Worm (Caenorhabditis elegans) whole organism, L2 larva: ENCODE results near the gene nos-2.
"Not testable (repeated sequence)": the region's sequence is repeated elsewhere in the genome, so short reads cannot be mapped to it uniquely, and the experiment has no call there.

Experiments
- R02D3.7 ChIP-seq: fragments of 150-350 bp; optimal IDR thresholded peaks from 2 replicates; lab custom pipeline; 2014; ENCODE audit warnings: missing biosample characterization, missing genetic modification characterization
- blmp-1 ChIP-seq: sonication (generic microtip); optimal IDR thresholded peaks from 2 replicates; lab custom pipeline; 2017; ENCODE audit warnings: missing genetic modification characterization, mild to moderate bottlenecking, missing compliant biosample characterization, antibody characterized with exemption, moderate library complexity; ENCODE audit not compliant: insufficient read depth
- ceh-16 ChIP-seq: fragments of 150-350 bp; optimal IDR thresholded peaks from 2 replicates; lab custom pipeline; 2014; ENCODE audit warnings: missing biosample characterization, missing genetic modification characterization
- dmd-4 ChIP-seq: sonication (generic microtip); optimal IDR thresholded peaks from 2 replicates; lab custom pipeline; 2017; ENCODE audit warnings: missing biosample characterization, missing genetic modification characterization
- egl-27 ChIP-seq: sonication (generic microtip); optimal IDR thresholded peaks from 3 replicates; lab custom pipeline; 2017; ENCODE audit warnings: missing biosample characterization, missing genetic modification reagents, missing genetic modification characterization
- gmeb-1 ChIP-seq: fragments of 150-350 bp; optimal IDR thresholded peaks from 2 replicates; lab custom pipeline; 2014; ENCODE audit warnings: missing biosample characterization, missing genetic modification characterization
- lin-13 ChIP-seq: fragments of 150-350 bp; optimal IDR thresholded peaks from 2 replicates; lab custom pipeline; 2014; ENCODE audit warnings: missing biosample characterization, missing genetic modification reagents, missing genetic modification characterization
- lin-39 ChIP-seq: fragments of 150-350 bp; optimal IDR thresholded peaks from 2 replicates; lab custom pipeline; 2014; ENCODE audit warnings: missing biosample characterization, missing genetic modification reagents, missing genetic modification characterization
- mdl-1 ChIP-seq, 2 experiments: fragments of 150-350 bp in 1 of 2; sonication (generic microtip) in 1 of 2; optimal IDR thresholded peaks; 2 replicates each; lab custom pipeline; 2017; ENCODE audit warnings: missing biosample characterization in 2 of 2, missing genetic modification characterization in 2 of 2
- nhr-11 ChIP-seq: fragments of 150-350 bp; optimal IDR thresholded peaks from 2 replicates; lab custom pipeline; 2014; ENCODE audit warnings: missing biosample characterization, missing genetic modification characterization
- nhr-237 ChIP-seq: fragments of 150-350 bp; optimal IDR thresholded peaks from 2 replicates; lab custom pipeline; 2014; ENCODE audit warnings: missing biosample characterization, missing genetic modification characterization
- nhr-77 ChIP-seq: fragments of 150-350 bp; optimal IDR thresholded peaks from 2 replicates; lab custom pipeline; 2014; ENCODE audit warnings: missing biosample characterization, missing genetic modification characterization
- skn-1 ChIP-seq: sonication (generic microtip); optimal IDR thresholded peaks from 2 replicates; lab custom pipeline; 2017; ENCODE audit warnings: missing biosample characterization, missing genetic modification characterization

DNA sequence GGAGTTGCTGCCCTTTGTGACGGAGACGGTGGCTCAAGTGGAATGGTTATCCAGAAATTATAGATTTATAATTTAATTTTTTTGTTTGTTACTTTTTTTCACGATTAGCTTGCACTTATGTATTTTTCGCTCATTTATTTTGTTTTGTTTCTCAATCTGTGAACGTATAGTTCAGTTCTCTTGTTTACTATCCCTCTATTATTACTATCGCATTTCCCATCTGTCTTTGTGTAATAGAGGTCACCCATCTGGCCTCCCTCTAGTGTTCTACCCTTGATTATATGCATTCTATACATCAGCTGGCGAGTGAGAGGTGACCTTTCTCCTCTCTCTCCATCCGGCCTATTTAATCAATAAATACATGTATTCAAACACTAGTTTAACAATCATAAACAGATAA, 18.6 kb downstream of the nos-2 start, which contains the start of the genes T02G5.14 and T02G5.15:
- not testable (repeated sequence) for TF ChIP-seq skn-1 (tag; lab: Kevin White, UChicago); dmd-4 (tag; lab: Kevin White, UChicago); gmeb-1; R02D3.7; lin-13 (GFP tag; lab: Kevin White, UChicago); mdl-1 (tag; optimal IDR thresholded peaks at IDR 0.05; lab: Kevin White, UChicago); egl-27 (tag; lab: Kevin White, UChicago); nhr-237 (tag; lab: Kevin White, UChicago); lin-39 (tag; lab: Kevin White, UChicago); blmp-1; nhr-77; nhr-11 (tag; lab: Kevin White, UChicago); ceh-16 (tag; lab: Kevin White, UChicago)
